Worm (Caenorhabditis elegans) whole organism, early embryonic: Measurements from ENCODE around the gene tbx-35.
"Not testable (repeated sequence)": the region's sequence is repeated elsewhere in the genome, so short reads cannot be mapped to it uniquely, and the experiment has no call there.

Source experiments
- B0310.2 ChIP-seq: sonication (generic microtip); optimal IDR thresholded peaks from 2 replicates; lab custom pipeline; 2016; ENCODE audit warnings: mild to moderate bottlenecking, missing genetic modification characterization, missing compliant biosample characterization
- F13C5.2 ChIP-seq: sonication (generic microtip); optimal IDR thresholded peaks from 2 replicates; lab custom pipeline; 2017; ENCODE audit warnings: mild to moderate bottlenecking, missing genetic modification characterization, inconsistent platforms, missing compliant biosample characterization
- aly-1 ChIP-seq: sonication (generic microtip); optimal IDR thresholded peaks from 2 replicates; lab custom pipeline; 2016; ENCODE audit warnings: missing genetic modification characterization, missing compliant biosample characterization
- ama-1 ChIP-seq: fragments of 150-350 bp; optimal IDR thresholded peaks from 2 replicates; lab custom pipeline; 2014
- ceh-13 ChIP-seq: fragments of 200-800 bp; sonication (Bioruptor generic); optimal IDR thresholded peaks from 2 replicates; lab custom pipeline; 2018; ENCODE audit warnings: mild to moderate bottlenecking, missing genetic modification characterization, missing compliant biosample characterization
- ceh-36 ChIP-seq: sonication (generic microtip); optimal IDR thresholded peaks from 2 replicates; lab custom pipeline; 2016; ENCODE audit warnings: missing genetic modification characterization, inconsistent platforms, missing compliant biosample characterization
- ets-7 ChIP-seq: sonication (generic microtip); optimal IDR thresholded peaks from 2 replicates; lab custom pipeline; 2016; ENCODE audit warnings: missing genotype, missing genetic modification characterization, missing compliant biosample characterization
- flt-1 ChIP-seq: fragments of 200-800 bp; sonication (Bioruptor generic); IDR thresholded peaks from 2 replicates; pipeline ENCODE4 v1.3.6; 2022; ENCODE audit warnings: missing genetic modification characterization, missing compliant biosample characterization
- hmbx-1 ChIP-seq: sonication (generic microtip); optimal IDR thresholded peaks from 2 replicates; lab custom pipeline; 2016; ENCODE audit warnings: mild to moderate bottlenecking, missing genetic modification characterization, missing compliant biosample characterization
- hmg-4 ChIP-seq: fragments of 200-800 bp; sonication (Bioruptor generic); optimal IDR thresholded peaks from 2 replicates; lab custom pipeline; 2018; ENCODE audit warnings: mild to moderate bottlenecking, missing genetic modification characterization, missing compliant biosample characterization
- hnd-1 ChIP-seq: sonication (generic microtip); optimal IDR thresholded peaks from 2 replicates; lab custom pipeline; 2016; ENCODE audit warnings: missing genetic modification characterization, missing compliant biosample characterization
- pes-1 ChIP-seq: fragments of 200-800 bp; sonication (Bioruptor generic); IDR thresholded peaks from 2 replicates; pipeline ENCODE4 v1.3.6; 2022; ENCODE audit warnings: missing genetic modification reagents, missing genetic modification characterization, missing compliant biosample characterization
- scrt-1 ChIP-seq: fragments of 200-800 bp; sonication (Bioruptor generic); IDR thresholded peaks from 2 replicates; pipeline ENCODE4 v1.3.6; 2022; ENCODE audit warnings: missing genetic modification characterization, missing compliant biosample characterization
- sea-1 ChIP-seq: fragments of 200-800 bp; sonication (Bioruptor generic); conservative IDR thresholded peaks from 2 replicates; pipeline ENCODE4 v1.3.6; 2022; ENCODE audit warnings: missing genetic modification characterization, missing compliant biosample characterization
- tbx-11 ChIP-seq: fragments of 200-800 bp; sonication (Bioruptor generic); IDR thresholded peaks from 2 replicates; pipeline ENCODE4 v1.3.6; 2022; ENCODE audit warnings: missing genetic modification characterization, missing compliant biosample characterization
- tbx-37 ChIP-seq: fragments of 200-800 bp; sonication (Bioruptor generic); conservative IDR thresholded peaks from 2 replicates; pipeline ENCODE4 v1.3.6; 2022; ENCODE audit warnings: missing genetic modification reagents, missing genetic modification characterization, missing compliant biosample characterization
- tra-4 ChIP-seq: sonication (generic microtip); optimal IDR thresholded peaks from 2 replicates; lab custom pipeline; 2017; ENCODE audit warnings: missing genetic modification characterization, missing compliant biosample characterization

The tbx-35 gene

DNA sequence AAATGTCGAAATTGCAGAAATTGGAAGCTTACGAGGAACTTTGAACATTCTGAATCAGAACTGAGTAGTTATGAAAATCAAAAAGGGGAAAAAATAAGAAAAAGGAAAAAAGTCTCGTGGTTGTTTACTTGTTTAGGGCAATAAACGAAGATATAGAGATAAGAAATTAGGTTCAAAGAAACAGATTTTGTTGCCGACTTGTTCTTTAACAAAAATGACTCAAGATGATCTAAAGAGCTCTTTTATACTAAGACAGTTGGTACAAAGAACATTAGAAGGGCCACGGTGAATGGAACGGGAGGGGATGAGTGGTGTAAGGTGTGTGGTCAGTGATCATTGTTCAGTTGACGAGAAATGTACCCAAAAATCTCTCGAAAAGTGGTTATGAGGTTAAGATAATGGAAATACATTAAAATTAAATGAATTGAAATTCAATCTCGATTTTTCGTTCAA is 22.3 kb upstream of the tbx-35 start, which contains the start of gene acdh-2:
TSS of gene acdh-2 (minus strand) at position 51 of the 453 bp plus-strand sequence.
- TF ChIP-seq B0310.2 (tag; lab: Kevin White, UChicago) (no peak), ama-1 (lab: Kevin White, UChicago) (no peak), aly-1 (tag; lab: Kevin White, UChicago) (no peak), F13C5.2 (tag; lab: Kevin White, UChicago) (no peak), hmg-4 (GFP tag; lab: Kevin White, UChicago) (no peak), tra-4 (tag; lab: Kevin White, UChicago) (no peak), tbx-37 (no peak), pes-1 (no peak), ceh-36 (no peak), sea-1 (no peak), ets-7 (tag; lab: Kevin White, UChicago) (no peak), ceh-13 (GFP tag; lab: Kevin White, UChicago) (no peak), tbx-11 (no peak), flt-1 (GFP tag; lab: Robert Waterston, UW) (no peak), scrt-1 (no peak), hmbx-1 (tag; lab: Kevin White, UChicago) (no peak), hnd-1 (no peak)

DNA sequence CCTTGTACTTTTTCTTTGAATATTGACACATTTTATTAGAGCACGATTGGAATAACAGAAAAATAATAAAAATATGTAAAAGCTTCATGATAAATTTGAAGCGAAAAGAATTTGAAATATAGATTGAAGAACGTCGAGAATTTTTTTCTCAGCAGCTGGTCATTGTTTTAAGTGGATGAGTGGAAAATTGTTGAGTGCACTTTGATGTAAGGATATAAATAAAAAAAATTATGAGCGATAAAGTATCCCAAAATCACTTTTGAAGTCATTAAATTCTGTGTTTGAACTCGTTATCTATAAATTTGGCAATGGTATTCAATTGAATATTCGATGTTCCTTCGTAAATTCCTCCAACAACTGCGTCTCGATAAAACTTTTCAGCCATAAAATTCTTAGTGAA is 19.6 kb upstream of the tbx-35 start, which contains the start of gene ins-13:
TSS of gene ins-13 (minus strand) at position 101 of the 400 bp plus-strand sequence.
- no peak for TF ChIP-seq F13C5.2 (tag; lab: Kevin White, UChicago)
- TF ChIP-seq aly-1 (tag; lab: Kevin White, UChicago) = no peak
- no peak for TF ChIP-seq sea-1
- no peak for TF ChIP-seq tbx-11
- TF ChIP-seq tbx-37 = no peak
- TF ChIP-seq hnd-1 = no peak
- TF ChIP-seq pes-1 = no peak
- TF ChIP-seq B0310.2 (tag; lab: Kevin White, UChicago) = no peak
- TF ChIP-seq ama-1 (lab: Kevin White, UChicago) = no peak
- no peak for TF ChIP-seq flt-1 (GFP tag; lab: Robert Waterston, UW)
- TF ChIP-seq tra-4 (tag; lab: Kevin White, UChicago) = no peak
- TF ChIP-seq hmg-4 (GFP tag; lab: Kevin White, UChicago) = no peak
- no peak for TF ChIP-seq ceh-36
- TF ChIP-seq ets-7 (tag; lab: Kevin White, UChicago) = no peak
- no peak for TF ChIP-seq scrt-1
- TF ChIP-seq ceh-13 (GFP tag; lab: Kevin White, UChicago) = no peak
- TF ChIP-seq hmbx-1 (tag; lab: Kevin White, UChicago) = no peak

DNA sequence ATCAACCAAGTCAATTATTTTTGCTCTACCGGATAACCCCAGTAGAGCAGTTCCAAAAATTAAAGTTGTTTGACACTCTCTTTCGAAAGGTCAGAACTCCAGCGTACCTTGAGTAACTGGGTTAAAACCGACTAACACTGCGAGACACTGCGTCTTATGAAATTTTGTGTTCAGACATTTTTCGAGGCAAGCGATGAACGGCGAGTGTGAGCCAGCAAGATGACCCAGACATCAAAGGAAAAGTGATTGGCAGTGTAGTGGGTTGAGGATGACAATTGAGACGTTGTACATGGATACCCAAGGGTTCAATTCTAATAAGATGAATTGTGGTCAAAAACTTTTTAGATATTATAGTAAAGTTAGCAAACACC is 18.9 kb upstream of the tbx-35 start:
- TF ChIP-seq hmg-4 (GFP tag; lab: Kevin White, UChicago) (no peak), tbx-11 (no peak), ama-1 (lab: Kevin White, UChicago) (no peak), ets-7 (tag; lab: Kevin White, UChicago) (no peak), flt-1 (GFP tag; lab: Robert Waterston, UW) (no peak), sea-1 (no peak), B0310.2 (tag; lab: Kevin White, UChicago) (no peak), ceh-36 (no peak), ceh-13 (GFP tag; lab: Kevin White, UChicago) (no peak), aly-1 (tag; lab: Kevin White, UChicago) (no peak), pes-1 (no peak), scrt-1 (no peak), hnd-1 (no peak), hmbx-1 (tag; lab: Kevin White, UChicago) (no peak), F13C5.2 (tag; lab: Kevin White, UChicago) (no peak), tra-4 (tag; lab: Kevin White, UChicago) (no peak), tbx-37 (no peak)

DNA sequence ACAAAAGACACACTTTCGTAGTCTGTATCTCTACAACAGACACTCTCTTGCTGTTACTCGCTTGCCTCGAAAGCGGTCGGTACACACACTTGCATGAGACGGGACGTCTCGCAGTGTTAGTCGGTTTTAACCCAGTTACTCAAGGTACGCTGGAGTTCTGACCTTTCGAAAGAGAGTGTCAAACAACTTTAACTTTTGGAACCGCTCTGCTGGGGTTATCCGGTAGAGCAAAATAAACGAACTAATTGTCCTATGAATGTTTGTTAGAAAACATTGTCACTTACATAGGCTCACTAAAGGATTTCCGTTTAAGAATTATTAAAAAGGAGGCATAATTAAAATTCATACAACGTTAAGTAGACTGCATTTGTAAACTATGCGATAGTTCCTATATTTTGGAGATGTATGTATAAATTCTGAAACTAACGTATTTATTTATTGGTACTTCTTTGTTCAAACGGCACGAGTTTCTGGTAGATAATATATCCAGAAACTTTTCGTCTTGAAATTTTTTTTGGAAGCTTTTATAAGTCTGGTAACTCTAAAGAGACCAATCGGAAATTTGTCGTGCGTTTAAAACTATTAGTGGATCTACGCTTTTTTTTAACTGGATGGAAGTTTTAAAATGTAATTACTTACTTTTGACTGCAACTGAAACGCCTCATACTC is 18.4 kb upstream of the tbx-35 start:
- peak; percentile 78 for TF ChIP-seq pes-1
- peak; percentile 95 for TF ChIP-seq F13C5.2 (tag; lab: Kevin White, UChicago)
- TF ChIP-seq tbx-11 = peak; percentile 85
- peak; percentile 91 for TF ChIP-seq B0310.2 (tag; lab: Kevin White, UChicago)
- peak; percentile 88 for TF ChIP-seq tra-4 (tag; lab: Kevin White, UChicago)
- peak; percentile 30 for TF ChIP-seq ceh-13 (GFP tag; lab: Kevin White, UChicago)
- no peak for TF ChIP-seq aly-1 (tag; lab: Kevin White, UChicago)
- TF ChIP-seq ama-1 (lab: Kevin White, UChicago) = peak; percentile 100
- peak; percentile 90 for TF ChIP-seq sea-1
- peak; percentile 78 for TF ChIP-seq scrt-1
- peak; percentile 77 for TF ChIP-seq ets-7 (tag; lab: Kevin White, UChicago)
- TF ChIP-seq hmg-4 (GFP tag; lab: Kevin White, UChicago) = peak; percentile 90
- TF ChIP-seq hmbx-1 (tag; lab: Kevin White, UChicago) = peak; percentile 83
- peak; percentile 59 for TF ChIP-seq tbx-37
- peak; percentile 60; the same call in 1 of the 2 replicates for TF ChIP-seq flt-1 (GFP tag; lab: Robert Waterston, UW)
- peak; percentile 85 for TF ChIP-seq ceh-36
- peak; percentile 59 for TF ChIP-seq hnd-1

DNA sequence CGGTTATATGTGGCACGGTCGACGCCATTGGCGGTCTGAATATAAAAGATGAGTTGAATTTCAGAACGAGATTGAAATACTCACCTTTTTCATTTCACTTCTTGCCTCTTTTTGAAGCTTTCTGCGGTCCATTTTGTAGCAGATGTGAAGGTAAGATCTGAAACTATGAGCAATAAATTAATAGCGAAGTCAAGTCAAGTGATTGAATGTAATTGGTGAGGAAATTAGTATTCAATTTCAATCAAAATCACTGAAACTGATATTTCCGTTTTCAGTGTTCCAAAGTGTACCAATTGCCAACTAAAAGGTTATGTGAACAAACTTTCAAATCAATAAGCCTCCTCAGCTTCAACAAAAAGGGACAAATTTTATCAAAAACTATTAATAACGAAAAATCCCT is 16.5 kb upstream of the tbx-35 start, which contains the start of gene C17C3.24:
TSS of gene C17C3.24 (minus strand) at position 101 of the 400 bp plus-strand sequence.
- TF ChIP-seq tbx-11 (no peak), ceh-13 (GFP tag; lab: Kevin White, UChicago) (no peak), aly-1 (tag; lab: Kevin White, UChicago) (no peak), ama-1 (lab: Kevin White, UChicago) (no peak), ets-7 (tag; lab: Kevin White, UChicago) (no peak), flt-1 (GFP tag; lab: Robert Waterston, UW) (no peak), F13C5.2 (tag; lab: Kevin White, UChicago) (no peak), hnd-1 (no peak), tbx-37 (no peak), hmg-4 (GFP tag; lab: Kevin White, UChicago) (no peak), pes-1 (no peak), B0310.2 (tag; lab: Kevin White, UChicago) (no peak), sea-1 (no peak), ceh-36 (no peak), scrt-1 (no peak)

DNA sequence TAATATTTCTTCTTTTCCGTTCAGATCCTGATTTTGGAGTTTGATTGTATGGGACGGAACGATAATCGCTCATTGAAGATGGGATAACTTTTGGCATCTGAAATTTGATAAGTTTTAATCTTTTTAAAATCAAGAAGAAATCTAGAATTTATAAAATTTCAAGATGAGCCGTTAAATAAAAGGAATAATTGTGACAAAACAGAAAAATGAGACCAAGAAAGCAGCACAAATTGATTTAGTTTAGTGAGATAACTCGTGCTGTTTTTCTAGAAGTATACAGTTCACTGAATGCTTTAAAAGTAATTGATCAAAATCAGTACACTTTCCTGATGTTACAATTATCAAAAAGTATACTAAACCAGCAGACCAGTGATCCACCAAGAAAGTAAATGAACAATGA is 14.9 kb upstream of the tbx-35 start, which contains the start of gene hlh-27:
TSS of gene hlh-27 (minus strand) at position 101 of the 400 bp plus-strand sequence.
- not testable (repeated sequence) for TF ChIP-seq pes-1; F13C5.2 (tag; lab: Kevin White, UChicago); tbx-37
